Fruit fly (Drosophila melanogaster): ENCODE data around the gene CG10588.

Gene CG10588

dm6 chr3L:21009405-21010120 is 52.8 kb downstream of the CG10588 start (continued):
- TF ChIP-seq CG12769 (tag; optimal IDR thresholded peaks at IDR 0.05) (peak; percentile 30), Sry-β (GFP tag; optimal IDR thresholded peaks at IDR 0.05) (no peak), Nf-YB (GFP tag; optimal IDR thresholded peaks at IDR 0.05) (no peak), CG8281 (tag; optimal IDR thresholded peaks at IDR 0.05) (no peak), al (GFP tag; IDR thresholded peaks at IDR 0.05) (peak; percentile 32; the same call in 1 of the 2 replicates), CG1529 (GFP tag; optimal IDR thresholded peaks at IDR 0.05) (no peak), Sox102F (GFP tag; optimal IDR thresholded peaks at IDR 0.05) (peak; percentile 66), CG10462 (GFP tag; optimal IDR thresholded peaks at IDR 0.05) (no peak), CG11504 (tag; optimal IDR thresholded peaks at IDR 0.05) (peak; percentile 41), CG3065 (GFP tag; optimal IDR thresholded peaks at IDR 0.05) (no peak), grn (GFP tag; optimal IDR thresholded peaks at IDR 0.05) (no peak), Adf1 (GFP tag; IDR thresholded peaks at IDR 0.05) (peak; percentile 62), CG2875 (GFP tag; optimal IDR thresholded peaks at IDR 0.05) (peak; percentile 1), CG15514 (GFP tag; optimal IDR thresholded peaks at IDR 0.05) (peak; percentile 6), CG43689 (GFP tag; IDR thresholded peaks at IDR 0.05) (no peak), tio (GFP tag; optimal IDR thresholded peaks at IDR 0.05) (no peak), CG17385 (GFP tag; optimal IDR thresholded peaks at IDR 0.05) (peak; percentile 9), mld (GFP tag; IDR thresholded peaks at IDR 0.05; ENCODE audit: partially characterized antibody) (no peak), CG14710 (tag; optimal IDR thresholded peaks at IDR 0.05) (peak; percentile 2), abd-A (tag; optimal IDR thresholded peaks at IDR 0.05) (no peak), Aef1 (GFP tag; IDR thresholded peaks at IDR 0.05) (peak; percentile 55), chm (GFP tag; IDR thresholded peaks at IDR 0.05) (no peak), CG2120 (GFP tag; optimal IDR thresholded peaks at IDR 0.05) (peak; percentile 75), ind (GFP tag; optimal IDR thresholded peaks at IDR 0.05) (peak; percentile 44), Drgx (GFP tag; IDR thresholded peaks at IDR 0.05) (peak; percentile 87), pan (optimal IDR thresholded peaks at IDR 0.05) (no peak), pan (GFP tag; optimal IDR thresholded peaks at IDR 0.05 in 1 of 2, IDR thresholded peaks at IDR 0.05 in 1 of 2) (peak in 1 of 2 experiments; percentile 79), CG11247 (GFP tag; IDR thresholded peaks at IDR 0.05) (no peak), Side (GFP tag; optimal IDR thresholded peaks at IDR 0.05) (peak; percentile 53), D19A (tag; optimal IDR thresholded peaks at IDR 0.05) (peak; percentile 7), mam (GFP tag; optimal IDR thresholded peaks at IDR 0.05) (peak; percentile 60), Nf-YA (GFP tag; IDR thresholded peaks at IDR 0.05) (0 out of 2 replicates have a peak, but pooled peaks have one; percentile 49), CoRest (tag; optimal IDR thresholded peaks at IDR 0.05) (peak; percentile 22), CG4424 (GFP tag; optimal IDR thresholded peaks at IDR 0.05) (peak; percentile 29), nerfin-2 (GFP tag; IDR thresholded peaks at IDR 0.05; ENCODE audit: partially characterized antibody) (no peak; the same call in 1 of the 2 replicates), Elba2 (GFP tag; optimal IDR thresholded peaks at IDR 0.05) (no peak), CG10979 (tag; optimal IDR thresholded peaks at IDR 0.05) (peak; percentile 20), sug (tag; optimal IDR thresholded peaks at IDR 0.05) (peak; percentile 19), CkIIα-i1 (GFP tag; IDR thresholded peaks at IDR 0.05) (no peak), crc (GFP tag; optimal IDR thresholded peaks at IDR 0.05) (no peak), hbn (GFP tag; IDR thresholded peaks at IDR 0.05; ENCODE audit: partially characterized antibody) (no peak), CG10321 (GFP tag; IDR thresholded peaks at IDR 0.05) (no peak), Six4 (GFP tag; optimal IDR thresholded peaks at IDR 0.05) (peak; percentile 31), nau (GFP tag; optimal IDR thresholded peaks at IDR 0.05) (peak; percentile 30), cwo (GFP tag; optimal IDR thresholded peaks at IDR 0.05) (peak; percentile 71), trem (tag; optimal IDR thresholded peaks at IDR 0.05) (no peak), CG14014 (GFP tag; IDR thresholded peaks at IDR 0.05) (peak; percentile 56), CG5953 (GFP tag; IDR thresholded peaks at IDR 0.05) (no peak), CG6654 (GFP tag; optimal IDR thresholded peaks at IDR 0.05) (no peak), stwl (tag; optimal IDR thresholded peaks at IDR 0.05) (no peak)

All from whole organism, embryonic.